Worm (Caenorhabditis elegans) whole organism, midembryonic: Measurements from ENCODE around the gene nlp-33.

Source experiments
- T22C8.4 ChIP-seq: fragments of 200-800 bp; sonication (Bioruptor generic); IDR thresholded peaks from 2 replicates; pipeline ENCODE4 v1.3.6; 2022; ENCODE audit warnings: missing genetic modification characterization, missing compliant biosample characterization
- flt-1 ChIP-seq: fragments of 200-800 bp; sonication (Bioruptor generic); IDR thresholded peaks from 2 replicates; pipeline ENCODE4 v1.3.6; 2022; ENCODE audit warnings: missing genetic modification characterization, missing compliant biosample characterization
- klf-2 ChIP-seq: fragments of 200-800 bp; sonication (Bioruptor generic); conservative IDR thresholded peaks from 2 replicates; pipeline ENCODE4 v1.3.6; 2022; ENCODE audit warnings: missing genetic modification reagents, missing genetic modification characterization, missing compliant biosample characterization
- med-1 ChIP-seq: sonication (generic microtip); optimal IDR thresholded peaks from 2 replicates; lab custom pipeline; 2017; ENCODE audit warnings: missing genetic modification characterization, mild to moderate bottlenecking, missing compliant biosample characterization, antibody characterized with exemption, missing genetic modification reagents; ENCODE audit not compliant: insufficient read depth
- ref-1 ChIP-seq: fragments of 200-800 bp; sonication (Bioruptor generic); conservative IDR thresholded peaks from 2 replicates; pipeline ENCODE4 v1.3.6; 2022; ENCODE audit warnings: missing genetic modification reagents, missing genetic modification characterization, missing compliant biosample characterization
- tab-1 ChIP-seq: fragments of 200-800 bp; sonication (Bioruptor generic); IDR thresholded peaks from 2 replicates; pipeline ENCODE4 v1.3.6; 2022; ENCODE audit warnings: missing genetic modification characterization, missing compliant biosample characterization
- ztf-23 ChIP-seq: fragments of 200-800 bp; sonication (Bioruptor generic); IDR thresholded peaks from 2 replicates; pipeline ENCODE4 v1.3.6; 2022; ENCODE audit warnings: missing genetic modification reagents, missing genetic modification characterization, missing compliant biosample characterization
- ztf-29 ChIP-seq: fragments of 200-800 bp; sonication (Bioruptor generic); IDR thresholded peaks from 2 replicates; pipeline ENCODE4 v1.3.6; 2022; ENCODE audit warnings: missing genetic modification reagents, missing genetic modification characterization, missing compliant biosample characterization

DNA sequence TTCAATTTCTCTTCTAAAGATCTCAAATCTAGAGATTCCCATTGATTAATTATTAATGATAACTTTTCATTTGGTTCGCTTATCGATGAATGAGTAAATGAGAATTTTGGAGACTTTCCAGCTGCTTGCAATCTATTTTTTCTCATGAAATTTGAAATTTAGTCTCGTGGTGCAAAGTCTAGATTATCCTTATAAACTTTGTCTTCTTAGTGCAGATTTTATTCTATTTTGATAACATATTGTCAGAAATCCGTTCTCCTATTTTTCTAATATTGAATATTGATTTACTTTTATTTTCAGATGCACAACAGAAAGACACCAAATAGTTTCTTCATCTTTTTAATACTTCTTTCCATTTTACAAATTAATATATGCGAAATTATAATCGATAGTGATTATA is 43.8 kb downstream of the nlp-33 start, which contains the start of gene lgc-49:
- TF ChIP-seq tab-1 (no peak), ztf-29 (GFP tag; lab: Robert Waterston, UW) (no peak), T22C8.4 (GFP tag; lab: Robert Waterston, UW) (no peak), klf-2 (GFP tag; lab: Robert Waterston, UW) (no peak), ref-1 (no peak), med-1 (GFP tag; lab: Kevin White, UChicago) (no peak), flt-1 (GFP tag; lab: Robert Waterston, UW) (no peak), ztf-23 (GFP tag; lab: Robert Waterston, UW) (no peak)
